Worm (Caenorhabditis elegans) whole organism, L2 larva: ENCODE results near the gene gyf-1.
A peak's percentile ranks its signal among the peaks of the same experiment; 100 is the strongest.

Experiments
- C34F6.9 ChIP-seq: fragments of 150-350 bp; optimal IDR thresholded peaks from 2 replicates; lab custom pipeline; 2014; ENCODE audit warnings: missing biosample characterization, missing genetic modification characterization
- F13H6.1 ChIP-seq: sonication (generic microtip); optimal IDR thresholded peaks from 2 replicates; lab custom pipeline; 2016; ENCODE audit warnings: missing genetic modification characterization, missing compliant biosample characterization
- R02D3.7 ChIP-seq: fragments of 150-350 bp; optimal IDR thresholded peaks from 2 replicates; lab custom pipeline; 2014; ENCODE audit warnings: missing biosample characterization, missing genetic modification characterization
- Y55F3AM.14 ChIP-seq: fragments of 200-800 bp; sonication (Bioruptor generic); optimal IDR thresholded peaks from 2 replicates; lab custom pipeline; 2018; ENCODE audit warnings: mild to moderate bottlenecking, missing genetic modification characterization, missing compliant biosample characterization
- alr-1 ChIP-seq: fragments of 150-350 bp; optimal IDR thresholded peaks from 2 replicates; lab custom pipeline; 2014; ENCODE audit warnings: missing biosample characterization, missing genetic modification characterization
- aly-2 ChIP-seq: fragments of 150-350 bp; optimal IDR thresholded peaks from 2 replicates; lab custom pipeline; 2014; ENCODE audit warnings: missing biosample characterization, missing genetic modification characterization
- ama-1 ChIP-seq: fragments of 150-350 bp; optimal IDR thresholded peaks from 2 replicates; lab custom pipeline; 2018; ENCODE audit warnings: inconsistent platforms
- blmp-1 ChIP-seq: sonication (generic microtip); optimal IDR thresholded peaks from 2 replicates; lab custom pipeline; 2017; ENCODE audit warnings: missing genetic modification characterization, mild to moderate bottlenecking, missing compliant biosample characterization, antibody characterized with exemption, moderate library complexity; ENCODE audit not compliant: insufficient read depth
- ceh-16 ChIP-seq: fragments of 150-350 bp; optimal IDR thresholded peaks from 2 replicates; lab custom pipeline; 2014; ENCODE audit warnings: missing biosample characterization, missing genetic modification characterization
- ceh-82 ChIP-seq: fragments of 150-350 bp; optimal IDR thresholded peaks from 2 replicates; lab custom pipeline; 2014; ENCODE audit warnings: missing biosample characterization, missing genetic modification characterization
- crh-2 ChIP-seq: sonication (generic microtip); optimal IDR thresholded peaks from 2 replicates; lab custom pipeline; 2017; ENCODE audit warnings: missing biosample characterization, missing genetic modification characterization
- dmd-4 ChIP-seq: sonication (generic microtip); optimal IDR thresholded peaks from 2 replicates; lab custom pipeline; 2017; ENCODE audit warnings: missing biosample characterization, missing genetic modification characterization
- elt-1 ChIP-seq: fragments of 150-350 bp; optimal IDR thresholded peaks from 2 replicates; lab custom pipeline; 2014; ENCODE audit warnings: missing biosample characterization, missing genetic modification characterization
- elt-3 ChIP-seq: sonication (generic microtip); optimal IDR thresholded peaks from 2 replicates; lab custom pipeline; 2017; ENCODE audit warnings: missing biosample characterization, missing genetic modification characterization
- fos-1 ChIP-seq: fragments of 150-350 bp; optimal IDR thresholded peaks from 2 replicates; lab custom pipeline; 2014; ENCODE audit warnings: missing biosample characterization, missing genetic modification characterization
- lin-11 ChIP-seq: fragments of 150-350 bp; sonication (generic microtip); optimal IDR thresholded peaks from 2 replicates; lab custom pipeline; 2014; ENCODE audit warnings: missing biosample characterization, missing genetic modification characterization, inconsistent platforms, mixed read lengths
- lin-13 ChIP-seq: fragments of 150-350 bp; optimal IDR thresholded peaks from 2 replicates; lab custom pipeline; 2014; ENCODE audit warnings: missing biosample characterization, missing genetic modification reagents, missing genetic modification characterization
- lin-39 ChIP-seq: fragments of 150-350 bp; optimal IDR thresholded peaks from 2 replicates; lab custom pipeline; 2014; ENCODE audit warnings: missing biosample characterization, missing genetic modification reagents, missing genetic modification characterization
- lsy-2 ChIP-seq, 2 experiments: fragments of 150-350 bp in 1 of 2; sonication (generic microtip) in 1 of 2; optimal IDR thresholded peaks; 2 replicates each; lab custom pipeline; 2014 to 2017; ENCODE audit warnings: missing biosample characterization in 2 of 2, missing genetic modification characterization in 2 of 2
- mab-5 ChIP-seq: fragments of 150-350 bp; optimal IDR thresholded peaks from 2 replicates; lab custom pipeline; 2014; ENCODE audit warnings: missing biosample characterization, missing genetic modification characterization
- mbf-1 ChIP-seq: sonication (generic microtip); optimal IDR thresholded peaks from 2 replicates; lab custom pipeline; 2017; ENCODE audit warnings: missing biosample characterization, missing genetic modification characterization
- mdl-1 ChIP-seq, 2 experiments: fragments of 150-350 bp in 1 of 2; sonication (generic microtip) in 1 of 2; optimal IDR thresholded peaks; 2 replicates each; lab custom pipeline; 2017; ENCODE audit warnings: missing biosample characterization in 2 of 2, missing genetic modification characterization in 2 of 2
- nhr-12 ChIP-seq: fragments of 150-350 bp; optimal IDR thresholded peaks from 2 replicates; lab custom pipeline; 2014; ENCODE audit warnings: missing biosample characterization, missing genetic modification characterization
- nhr-129 ChIP-seq: fragments of 150-350 bp; optimal IDR thresholded peaks from 2 replicates; lab custom pipeline; 2014; ENCODE audit warnings: missing biosample characterization, missing genetic modification characterization
- nhr-21 ChIP-seq: fragments of 150-350 bp; optimal IDR thresholded peaks from 2 replicates; lab custom pipeline; 2014; ENCODE audit warnings: missing biosample characterization, missing genetic modification characterization
- nhr-23 ChIP-seq: fragments of 150-350 bp; optimal IDR thresholded peaks from 2 replicates; lab custom pipeline; 2014; ENCODE audit warnings: missing biosample characterization, missing genetic modification reagents, missing genetic modification characterization
- nhr-237 ChIP-seq: fragments of 150-350 bp; optimal IDR thresholded peaks from 2 replicates; lab custom pipeline; 2014; ENCODE audit warnings: missing biosample characterization, missing genetic modification characterization
- nhr-25 ChIP-seq: fragments of 150-350 bp; sonication (generic microtip); optimal IDR thresholded peaks from 3 replicates; lab custom pipeline; 2014; ENCODE audit warnings: missing biosample characterization, missing genetic modification characterization
- peb-1 ChIP-seq: fragments of 150-350 bp; optimal IDR thresholded peaks from 2 replicates; lab custom pipeline; 2014; ENCODE audit warnings: missing biosample characterization, missing genetic modification characterization
- sem-4 ChIP-seq: fragments of 150-350 bp; optimal IDR thresholded peaks from 2 replicates; lab custom pipeline; 2014; ENCODE audit warnings: missing biosample characterization, missing genetic modification reagents, missing genetic modification characterization
- skn-1 ChIP-seq: sonication (generic microtip); optimal IDR thresholded peaks from 2 replicates; lab custom pipeline; 2017; ENCODE audit warnings: missing biosample characterization, missing genetic modification characterization
- sma-3 ChIP-seq: sonication (generic microtip); optimal IDR thresholded peaks from 2 replicates; lab custom pipeline; 2016; ENCODE audit warnings: missing genetic modification reagents, missing genetic modification characterization, missing compliant biosample characterization
- sma-9 ChIP-seq, 2 experiments: fragments of 150-350 bp in 1 of 2; sonication (generic microtip) in 1 of 2; optimal IDR thresholded peaks; 2 replicates each; lab custom pipeline; 2014 to 2016; ENCODE audit warnings: missing genetic modification characterization in 2 of 2, mild to moderate bottlenecking in 1 of 2, missing biosample characterization in 1 of 2, missing compliant biosample characterization in 1 of 2, missing genetic modification reagents in 1 of 2, moderate library complexity in 1 of 2
- snpc-4 ChIP-seq: fragments of 150-350 bp; optimal IDR thresholded peaks from 2 replicates; lab custom pipeline; 2014; ENCODE audit warnings: missing biosample characterization, missing genetic modification characterization
- unc-39 ChIP-seq: fragments of 150-350 bp; optimal IDR thresholded peaks from 2 replicates; lab custom pipeline; 2014; ENCODE audit warnings: missing biosample characterization, missing genetic modification characterization
- unc-55 ChIP-seq: fragments of 150-350 bp; sonication (generic microtip); optimal IDR thresholded peaks from 3 replicates; lab custom pipeline; 2014; ENCODE audit warnings: missing biosample characterization, missing genetic modification reagents, missing genetic modification characterization
- unc-62 ChIP-seq: fragments of 150-350 bp; optimal IDR thresholded peaks from 2 replicates; lab custom pipeline; 2014; ENCODE audit warnings: missing biosample characterization, missing genetic modification reagents, missing genetic modification characterization
- zag-1 ChIP-seq: fragments of 150-350 bp; optimal IDR thresholded peaks from 2 replicates; lab custom pipeline; 2014; ENCODE audit warnings: missing biosample characterization, missing genetic modification characterization
- ztf-1 ChIP-seq: fragments of 200-800 bp; sonication (Bioruptor generic); conservative IDR thresholded peaks from 2 replicates; pipeline ENCODE4 v1.3.6; 2022; ENCODE audit warnings: missing genetic modification characterization, missing compliant biosample characterization
- ztf-4 ChIP-seq: fragments of 150-350 bp; optimal IDR thresholded peaks from 2 replicates; lab custom pipeline; 2014; ENCODE audit warnings: missing biosample characterization, missing genetic modification characterization

The gyf-1 gene

ce11 chrII:6736604-6737003 is 52.6 kb downstream of the gyf-1 start, which contains the start of gene T14B4.1:
Gene T14B4.1, plus strand, starts transcription at chrII:6736904.
- TF ChIP-seq nhr-237 (tag; lab: Kevin White, UChicago): no peak
- TF ChIP-seq nhr-12: no peak
- TF ChIP-seq F13H6.1 (tag; lab: Kevin White, UChicago): no peak
- TF ChIP-seq lsy-2 (tag; optimal IDR thresholded peaks at IDR 0.05; lab: Kevin White, UChicago): no peak
- TF ChIP-seq mbf-1 (tag; lab: Kevin White, UChicago): no peak
- TF ChIP-seq nhr-23 (tag; lab: Kevin White, UChicago): no peak
- no peak for TF ChIP-seq ceh-82 (tag; lab: Kevin White, UChicago)

- TF ChIP-seq Y55F3AM.14 (GFP tag; lab: Kevin White, UChicago) (no peak), lsy-2 (tag; optimal IDR thresholded peaks at IDR 0.05; lab: Kevin White, UChicago) (peak in 1 of 2 experiments; percentile 71), dmd-4 (tag; lab: Kevin White, UChicago) (no peak), unc-55 (no peak), ztf-4 (tag; lab: Kevin White, UChicago) (no peak), lin-13 (GFP tag; lab: Kevin White, UChicago) (peak; percentile 54), elt-3 (tag; lab: Kevin White, UChicago) (no peak), lin-39 (tag; lab: Kevin White, UChicago) (no peak), C34F6.9 (peak; percentile 68), nhr-21 (tag; lab: Kevin White, UChicago) (peak; percentile 13), sem-4 (tag; lab: Kevin White, UChicago) (no peak), F13H6.1 (tag; lab: Kevin White, UChicago) (peak; percentile 20), nhr-237 (tag; lab: Kevin White, UChicago) (no peak), ztf-1 (GFP tag; lab: Robert Waterston, UW) (no peak), crh-2 (tag; lab: Kevin White, UChicago) (peak; percentile 48), nhr-129 (tag; lab: Kevin White, UChicago) (peak; percentile 65), ceh-82 (tag; lab: Kevin White, UChicago) (no peak), fos-1 (peak; percentile 32), peb-1 (no peak), blmp-1 (tag; lab: Kevin White, UChicago) (no peak), mdl-1 (tag; optimal IDR thresholded peaks at IDR 0.05; lab: Kevin White, UChicago) (no peak), elt-1 (tag; lab: Kevin White, UChicago) (no peak), mab-5 (tag; lab: Kevin White, UChicago) (no peak), unc-39 (tag; lab: Kevin White, UChicago) (no peak), skn-1 (no peak), ceh-16 (tag; lab: Kevin White, UChicago) (no peak), R02D3.7 (tag; lab: Kevin White, UChicago) (no peak), lin-11 (no peak), sma-9 (GFP tag; optimal IDR thresholded peaks at IDR 0.05; lab: Kevin White, UChicago) (peak; percentile 33), sma-9 (tag; optimal IDR thresholded peaks at IDR 0.05; lab: Kevin White, UChicago) (no peak), alr-1 (tag; lab: Kevin White, UChicago) (no peak), nhr-23 (tag; lab: Kevin White, UChicago) (no peak), aly-2 (tag; lab: Kevin White, UChicago) (no peak), snpc-4 (tag; lab: Kevin White, UChicago) (no peak), nhr-12 (no peak), sma-3 (GFP tag; lab: Kevin White, UChicago) (peak; percentile 57), zag-1 (peak; percentile 7), unc-62 (no peak), ama-1 (no peak), nhr-25 (tag; lab: Kevin White, UChicago) (no peak)
Observed at ce11 chrII:6741428-6741827, 57.4 kb downstream of the gyf-1 start, which contains the start of gene exos-8. Gene exos-8, plus strand, starts transcription at chrII:6741691.
